Worm (Caenorhabditis elegans): ENCODE results near the gene srx-128.

DNA sequence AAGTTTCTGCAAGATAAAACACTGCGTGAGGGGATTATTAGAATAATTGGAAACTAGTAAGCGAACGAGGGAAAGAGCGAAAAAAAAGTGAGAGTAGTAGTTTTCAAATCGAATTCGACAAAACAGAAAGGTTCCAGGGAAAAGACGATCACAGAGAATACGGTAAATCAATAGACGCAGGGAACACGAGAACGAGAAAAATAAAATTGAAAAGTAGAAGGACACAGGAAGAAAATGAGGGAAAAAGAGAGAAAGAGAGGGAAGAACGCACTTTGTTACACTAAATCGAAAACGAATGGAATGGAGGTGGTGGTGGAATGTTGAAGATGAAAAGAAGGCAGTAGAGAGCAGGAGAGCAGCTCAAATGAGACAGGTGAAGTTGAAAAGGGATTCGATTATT is 30.0 kb upstream of the srx-128 start, which contains the start of gene swan-1:
- TF ChIP-seq mml-1 (tag; optimal IDR thresholded peaks at IDR 0.05) (no peak), nhr-237 (tag; optimal IDR thresholded peaks at IDR 0.05) (no peak), R02D3.7 (tag; optimal IDR thresholded peaks at IDR 0.05) (no peak), unc-39 (tag; optimal IDR thresholded peaks at IDR 0.05) (no peak), nhr-12 (tag; optimal IDR thresholded peaks at IDR 0.05) (no peak), aly-2 (tag; optimal IDR thresholded peaks at IDR 0.05) (no peak), ztf-4 (tag; optimal IDR thresholded peaks at IDR 0.05) (no peak)

Measured in whole organism, L3 larva.